Worm (Caenorhabditis elegans): ENCODE measurements around the gene C18F10.7.

The C18F10.7 gene

ce11 chrIII:6297599-6297998, 19.4 kb upstream of the C18F10.7 start:
- TF ChIP-seq nfyb-1 (GFP tag; IDR thresholded peaks at IDR 0.05): no peak
- no peak for TF ChIP-seq tbp1 (GFP tag; optimal IDR thresholded peaks at IDR 0.05)
- TF ChIP-seq lag-1 (GFP tag; IDR thresholded peaks at IDR 0.05): no peak
- TF ChIP-seq mcd-1 (GFP tag; IDR thresholded peaks at IDR 0.05): no peak
- TF ChIP-seq madf-8 (GFP tag; conservative IDR thresholded peaks at IDR 0.05): no peak
- TF ChIP-seq lir-1 (GFP tag; conservative IDR thresholded peaks at IDR 0.05): no peak
- TF ChIP-seq nhr-120 (GFP tag; IDR thresholded peaks at IDR 0.05): no peak
- no peak for TF ChIP-seq mel-28 (tag; optimal IDR thresholded peaks at IDR 0.05; ENCODE audit: borderline replicate concordance)
- no peak for TF ChIP-seq bed-1 (GFP tag; IDR thresholded peaks at IDR 0.05)
- no peak for TF ChIP-seq lin-26 (GFP tag; IDR thresholded peaks at IDR 0.05)
- no peak for TF ChIP-seq lsl-1 (GFP tag; optimal IDR thresholded peaks at IDR 0.05)
- no peak for TF ChIP-seq madf-10 (tag; optimal IDR thresholded peaks at IDR 0.05)
- no peak for TF ChIP-seq aptf-2 (GFP tag; conservative IDR thresholded peaks at IDR 0.05)
- no peak for TF ChIP-seq egl-44 (GFP tag; IDR thresholded peaks at IDR 0.05)

- TF ChIP-seq hmg-1.2 (GFP tag; IDR thresholded peaks at IDR 0.05) (no peak), ztf-28 (GFP tag; IDR thresholded peaks at IDR 0.05) (no peak), lin-35 (GFP tag; optimal IDR thresholded peaks at IDR 0.05) (no peak), bed-1 (GFP tag; IDR thresholded peaks at IDR 0.05) (no peak), rcor-1 (GFP tag; IDR thresholded peaks at IDR 0.05) (no peak), B0336.3 (GFP tag; IDR thresholded peaks at IDR 0.05) (no peak), let-526 (GFP tag; IDR thresholded peaks at IDR 0.05) (no peak), repo-1 (tag; optimal IDR thresholded peaks at IDR 0.05) (no peak), madf-6 (GFP tag; IDR thresholded peaks at IDR 0.05) (no peak), aptf-2 (GFP tag; conservative IDR thresholded peaks at IDR 0.05) (no peak), mes-4 (tag; optimal IDR thresholded peaks at IDR 0.05) (no peak), tlf-1 (GFP tag; optimal IDR thresholded peaks at IDR 0.05) (no peak), ama-1 (optimal IDR thresholded peaks at IDR 0.05) (no peak), ama-1 (GFP tag; optimal IDR thresholded peaks at IDR 0.05) (no peak), ceh-100 (GFP tag; IDR thresholded peaks at IDR 0.05) (no peak), unc-62 (GFP tag; optimal IDR thresholded peaks at IDR 0.05) (no peak), attf-3 (GFP tag; conservative IDR thresholded peaks at IDR 0.05) (no peak), egl-44 (GFP tag; IDR thresholded peaks at IDR 0.05) (no peak), Y56A3A.18 (GFP tag; IDR thresholded peaks at IDR 0.05) (no peak), Y53G8AR.9 (GFP tag; conservative IDR thresholded peaks at IDR 0.05) (no peak)
Measured at ce11 chrIII:6295972-6296700, 18.0 kb upstream of the C18F10.7 start, which contains the start of gene F47D12.7. Gene F47D12.7, minus strand, starts transcription at chrIII:6296022.

ce11 chrIII:6290469-6291182, 12.5 kb upstream of the C18F10.7 start:
- TF ChIP-seq ceh-100 (GFP tag; IDR thresholded peaks at IDR 0.05) (no peak), aptf-3 (GFP tag; IDR thresholded peaks at IDR 0.05) (no peak), nhr-80 (tag; optimal IDR thresholded peaks at IDR 0.05) (peak; percentile 26), snpc-1.3 (tag; optimal IDR thresholded peaks at IDR 0.05; ENCODE audit: insufficient read depth) (no peak), B0261.1 (tag; optimal IDR thresholded peaks at IDR 0.05) (no peak)

Data from whole organism, young adult.